Worm (Caenorhabditis elegans) whole organism, L1 larva: ENCODE results near the gene F44G4.5.

Experiments
- elt-3 ChIP-seq, 6 experiments: fragments of 150-350 bp in 1 of 6; sonication (generic microtip); optimal IDR thresholded peaks; 2 replicates each; lab custom pipeline; 2017 to 2018; ENCODE audit warnings: missing biosample characterization in 6 of 6, missing genetic modification characterization in 6 of 6, inconsistent platforms in 1 of 6
- lin-15B ChIP-seq: fragments of 150-350 bp; sonication (generic microtip); optimal IDR thresholded peaks from 3 replicates; lab custom pipeline; 2014; ENCODE audit warnings: missing biosample characterization, missing genetic modification characterization
- lir-3 ChIP-seq: sonication (generic microtip); optimal IDR thresholded peaks from 2 replicates; lab custom pipeline; 2016; ENCODE audit warnings: mild to moderate bottlenecking, missing genetic modification characterization, moderate library complexity, missing compliant biosample characterization; ENCODE audit not compliant: poor library complexity
- snpc-4 ChIP-seq: fragments of 150-350 bp; optimal IDR thresholded peaks from 2 replicates; lab custom pipeline; 2014; ENCODE audit warnings: missing biosample characterization, missing genetic modification characterization
- sox-4 ChIP-seq: sonication (generic microtip); optimal IDR thresholded peaks from 2 replicates; lab custom pipeline; 2016; ENCODE audit warnings: missing genetic modification characterization, missing compliant biosample characterization
- unc-130 ChIP-seq: fragments of 150-350 bp; optimal IDR thresholded peaks from 2 replicates; lab custom pipeline; 2017; ENCODE audit warnings: missing biosample characterization, missing genetic modification characterization, inconsistent platforms
- ztf-11 ChIP-seq, 2 experiments: sonication (generic microtip); optimal IDR thresholded peaks; 2 replicates each; lab custom pipeline; 2016 to 2017; ENCODE audit warnings: missing genetic modification characterization in 2 of 2, missing biosample characterization in 1 of 2, missing compliant biosample characterization in 1 of 2

DNA sequence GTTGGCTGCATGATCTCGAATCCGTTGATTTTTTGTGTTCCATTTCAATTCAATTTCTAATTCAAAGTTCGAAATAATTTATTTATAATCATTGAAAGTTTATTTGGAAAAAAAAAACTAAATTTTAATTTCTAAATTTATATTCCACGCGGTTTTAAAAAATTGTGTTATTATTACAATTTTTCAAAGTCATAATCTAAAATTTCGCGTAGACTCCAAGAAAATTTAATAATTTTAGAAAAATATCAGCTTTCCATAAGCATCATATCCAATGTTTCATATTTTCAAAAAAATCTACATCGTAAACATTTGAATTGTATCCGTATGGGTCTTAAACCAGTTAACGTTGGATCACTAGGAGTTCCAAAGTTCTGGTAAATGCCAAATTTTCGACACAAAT lies at the start of gene F44G4.5:
- TF ChIP-seq lir-3 (tag; lab: Kevin White, UChicago), result no peak
- TF ChIP-seq sox-4 (tag; lab: Kevin White, UChicago), result no peak
- TF ChIP-seq unc-130, result no peak
- no peak for TF ChIP-seq snpc-4 (tag; lab: Kevin White, UChicago)
- TF ChIP-seq elt-3 (tag; optimal IDR thresholded peaks at IDR 0.05; lab: Kevin White, UChicago), result no peak
- no peak for TF ChIP-seq lin-15B
- TF ChIP-seq ztf-11 (tag; optimal IDR thresholded peaks at IDR 0.05; lab: Kevin White, UChicago), result no peak
